Fruit fly (Drosophila melanogaster): ENCODE measurements around the gene jdp.

dm6 chr3R:30570554-30571141 is 43.8 kb upstream of the jdp start:
- TF ChIP-seq EcR (GFP tag; optimal IDR thresholded peaks at IDR 0.05) (peak; percentile 75), CG13204 (GFP tag; optimal IDR thresholded peaks at IDR 0.05) (peak; percentile 71), CG14655 (GFP tag; optimal IDR thresholded peaks at IDR 0.05) (peak; percentile 88), Pif1B (GFP tag; optimal IDR thresholded peaks at IDR 0.05) (peak; percentile 90), CG32121 (GFP tag; IDR thresholded peaks at IDR 0.05) (peak; percentile 89), CG34367 (tag; optimal IDR thresholded peaks at IDR 0.05) (peak; percentile 92), fd96Ca (GFP tag; IDR thresholded peaks at IDR 0.05) (peak; percentile 85), gl (tag; optimal IDR thresholded peaks at IDR 0.05) (peak; percentile 83), CG8159 (tag; optimal IDR thresholded peaks at IDR 0.05) (peak; percentile 92), CG4496 (GFP tag; IDR thresholded peaks at IDR 0.05) (peak; percentile 92), D1 (tag; optimal IDR thresholded peaks at IDR 0.05) (no peak)
